Worm (Caenorhabditis elegans): Measurements from ENCODE around the gene ZK1290.11.

- no peak for TF ChIP-seq him-1 (tag; optimal IDR thresholded peaks at IDR 0.05)
- TF ChIP-seq W03F9.2 (tag; optimal IDR thresholded peaks at IDR 0.05), result no peak
Observed at ce11 chrII:7570305-7570704, 8.9 kb upstream of the ZK1290.11 start, which contains the start of gene F35D2.3.
